Worm (Caenorhabditis elegans) whole organism, early embryonic: ENCODE measurements around the gene T01G5.8.

Experiments used
- B0310.2 ChIP-seq: sonication (generic microtip); optimal IDR thresholded peaks from 2 replicates; lab custom pipeline; 2016; ENCODE audit warnings: mild to moderate bottlenecking, missing genetic modification characterization, missing compliant biosample characterization
- F13C5.2 ChIP-seq: sonication (generic microtip); optimal IDR thresholded peaks from 2 replicates; lab custom pipeline; 2017; ENCODE audit warnings: mild to moderate bottlenecking, missing genetic modification characterization, inconsistent platforms, missing compliant biosample characterization
- aly-1 ChIP-seq: sonication (generic microtip); optimal IDR thresholded peaks from 2 replicates; lab custom pipeline; 2016; ENCODE audit warnings: missing genetic modification characterization, missing compliant biosample characterization
- ama-1 ChIP-seq: fragments of 150-350 bp; optimal IDR thresholded peaks from 2 replicates; lab custom pipeline; 2014
- ceh-13 ChIP-seq: fragments of 200-800 bp; sonication (Bioruptor generic); optimal IDR thresholded peaks from 2 replicates; lab custom pipeline; 2018; ENCODE audit warnings: mild to moderate bottlenecking, missing genetic modification characterization, missing compliant biosample characterization
- ceh-36 ChIP-seq: sonication (generic microtip); optimal IDR thresholded peaks from 2 replicates; lab custom pipeline; 2016; ENCODE audit warnings: missing genetic modification characterization, inconsistent platforms, missing compliant biosample characterization
- ets-7 ChIP-seq: sonication (generic microtip); optimal IDR thresholded peaks from 2 replicates; lab custom pipeline; 2016; ENCODE audit warnings: missing genotype, missing genetic modification characterization, missing compliant biosample characterization
- flt-1 ChIP-seq: fragments of 200-800 bp; sonication (Bioruptor generic); IDR thresholded peaks from 2 replicates; pipeline ENCODE4 v1.3.6; 2022; ENCODE audit warnings: missing genetic modification characterization, missing compliant biosample characterization
- hmbx-1 ChIP-seq: sonication (generic microtip); optimal IDR thresholded peaks from 2 replicates; lab custom pipeline; 2016; ENCODE audit warnings: mild to moderate bottlenecking, missing genetic modification characterization, missing compliant biosample characterization
- hmg-4 ChIP-seq: fragments of 200-800 bp; sonication (Bioruptor generic); optimal IDR thresholded peaks from 2 replicates; lab custom pipeline; 2018; ENCODE audit warnings: mild to moderate bottlenecking, missing genetic modification characterization, missing compliant biosample characterization
- hnd-1 ChIP-seq: sonication (generic microtip); optimal IDR thresholded peaks from 2 replicates; lab custom pipeline; 2016; ENCODE audit warnings: missing genetic modification characterization, missing compliant biosample characterization
- pes-1 ChIP-seq: fragments of 200-800 bp; sonication (Bioruptor generic); IDR thresholded peaks from 2 replicates; pipeline ENCODE4 v1.3.6; 2022; ENCODE audit warnings: missing genetic modification reagents, missing genetic modification characterization, missing compliant biosample characterization
- scrt-1 ChIP-seq: fragments of 200-800 bp; sonication (Bioruptor generic); IDR thresholded peaks from 2 replicates; pipeline ENCODE4 v1.3.6; 2022; ENCODE audit warnings: missing genetic modification characterization, missing compliant biosample characterization
- sea-1 ChIP-seq: fragments of 200-800 bp; sonication (Bioruptor generic); conservative IDR thresholded peaks from 2 replicates; pipeline ENCODE4 v1.3.6; 2022; ENCODE audit warnings: missing genetic modification characterization, missing compliant biosample characterization
- tbx-11 ChIP-seq: fragments of 200-800 bp; sonication (Bioruptor generic); IDR thresholded peaks from 2 replicates; pipeline ENCODE4 v1.3.6; 2022; ENCODE audit warnings: missing genetic modification characterization, missing compliant biosample characterization
- tbx-37 ChIP-seq: fragments of 200-800 bp; sonication (Bioruptor generic); conservative IDR thresholded peaks from 2 replicates; pipeline ENCODE4 v1.3.6; 2022; ENCODE audit warnings: missing genetic modification reagents, missing genetic modification characterization, missing compliant biosample characterization
- tra-4 ChIP-seq: sonication (generic microtip); optimal IDR thresholded peaks from 2 replicates; lab custom pipeline; 2017; ENCODE audit warnings: missing genetic modification characterization, missing compliant biosample characterization

T01G5.8 gene

DNA sequence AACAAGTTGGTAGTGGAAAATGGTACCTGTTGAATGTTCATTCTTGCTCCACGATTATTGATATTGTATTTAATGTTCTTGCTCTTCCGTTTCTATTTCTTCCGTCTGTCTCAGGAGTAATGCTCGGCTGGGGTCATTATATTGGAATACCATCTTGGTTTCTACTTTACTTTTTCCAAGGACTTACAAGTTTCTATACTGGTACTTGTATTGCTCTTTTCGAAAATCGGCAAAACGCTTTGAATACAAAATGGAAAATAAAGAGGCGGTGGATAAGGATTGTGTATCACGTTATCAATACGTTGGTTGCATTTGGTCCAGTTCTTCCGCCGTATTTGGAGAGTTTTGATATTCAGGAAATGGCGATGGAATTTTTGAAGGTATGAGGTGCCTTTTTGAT, 35.9 kb downstream of the T01G5.8 start:
- TF ChIP-seq ceh-13 (no peak), hnd-1 (no peak), ets-7 (tag; lab: Kevin White, UChicago) (no peak), ceh-36 (no peak), hmg-4 (GFP tag; lab: Kevin White, UChicago) (no peak), sea-1 (GFP tag; lab: Robert Waterston, UW) (no peak), pes-1 (GFP tag; lab: Robert Waterston, UW) (no peak), aly-1 (tag; lab: Kevin White, UChicago) (no peak), tra-4 (no peak), hmbx-1 (tag; lab: Kevin White, UChicago) (no peak), flt-1 (no peak), tbx-37 (GFP tag; lab: Robert Waterston, UW) (no peak), B0310.2 (no peak), tbx-11 (GFP tag; lab: Robert Waterston, UW) (no peak), F13C5.2 (no peak), scrt-1 (GFP tag; lab: Robert Waterston, UW) (no peak), ama-1 (lab: Kevin White, UChicago) (no peak)

DNA sequence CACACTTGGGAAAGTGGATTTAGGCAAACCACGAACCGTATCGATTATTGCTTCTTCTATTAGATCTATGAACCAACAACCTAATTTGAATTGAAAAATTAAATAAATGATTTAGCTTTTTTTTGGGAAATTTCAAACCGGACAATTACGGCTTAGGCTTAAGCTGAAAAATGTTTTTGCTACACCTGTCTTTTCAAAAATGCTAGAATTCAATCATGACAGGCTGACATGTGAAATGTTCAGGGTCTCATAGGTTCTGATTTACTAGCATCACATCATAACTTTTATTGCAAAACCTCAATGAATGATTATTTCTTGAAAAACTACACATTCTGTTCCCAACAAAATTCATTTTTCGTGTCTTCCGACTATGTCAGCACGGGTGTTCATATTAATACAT, 37.2 kb downstream of the T01G5.8 start, which contains the start of gene srh-55:
Gene srh-55, plus strand, starts transcription at position 301 of the 400 bp plus-strand sequence.
- TF ChIP-seq tbx-11 (GFP tag; lab: Robert Waterston, UW): no peak
- TF ChIP-seq sea-1 (GFP tag; lab: Robert Waterston, UW): no peak
- no peak for TF ChIP-seq pes-1 (GFP tag; lab: Robert Waterston, UW)
- no peak for TF ChIP-seq hnd-1
- TF ChIP-seq scrt-1 (GFP tag; lab: Robert Waterston, UW): no peak
- no peak for TF ChIP-seq flt-1
- no peak for TF ChIP-seq hmg-4 (GFP tag; lab: Kevin White, UChicago)
- TF ChIP-seq ceh-13: no peak
- no peak for TF ChIP-seq tra-4
- no peak for TF ChIP-seq ceh-36
- no peak for TF ChIP-seq tbx-37 (GFP tag; lab: Robert Waterston, UW)
- no peak for TF ChIP-seq aly-1 (tag; lab: Kevin White, UChicago)
- no peak for TF ChIP-seq ama-1 (lab: Kevin White, UChicago)
- TF ChIP-seq hmbx-1 (tag; lab: Kevin White, UChicago): no peak
- TF ChIP-seq ets-7 (tag; lab: Kevin White, UChicago): no peak
- TF ChIP-seq F13C5.2: no peak
- TF ChIP-seq B0310.2: no peak

DNA sequence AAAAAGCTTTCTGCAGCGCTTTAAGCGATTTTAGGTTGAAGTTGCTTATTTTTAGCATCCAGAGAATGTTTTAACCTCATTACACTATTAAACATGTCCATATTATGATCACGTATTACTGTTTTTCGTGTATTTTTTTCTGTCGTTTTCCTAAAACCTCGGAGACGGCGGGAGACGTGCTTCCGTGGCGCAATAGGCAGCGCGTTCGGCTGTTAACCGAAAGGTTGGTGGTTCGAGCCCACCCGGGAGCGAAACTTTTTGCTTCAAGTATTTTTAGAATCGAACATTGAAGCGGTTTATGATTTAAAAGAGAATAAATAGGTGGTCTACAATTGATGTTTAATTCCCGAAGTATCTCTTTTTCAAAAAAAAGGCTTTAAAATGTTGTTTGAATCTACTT, 40.4 kb downstream of the T01G5.8 start:
- TF ChIP-seq B0310.2 (no peak), hnd-1 (no peak), ceh-36 (no peak), F13C5.2 (no peak), ama-1 (lab: Kevin White, UChicago) (no peak), tra-4 (no peak), hmg-4 (GFP tag; lab: Kevin White, UChicago) (no peak), scrt-1 (GFP tag; lab: Robert Waterston, UW) (no peak), hmbx-1 (tag; lab: Kevin White, UChicago) (no peak), sea-1 (GFP tag; lab: Robert Waterston, UW) (no peak), ceh-13 (no peak), ets-7 (tag; lab: Kevin White, UChicago) (no peak), tbx-11 (GFP tag; lab: Robert Waterston, UW) (no peak), pes-1 (GFP tag; lab: Robert Waterston, UW) (no peak), flt-1 (no peak), aly-1 (tag; lab: Kevin White, UChicago) (no peak), tbx-37 (GFP tag; lab: Robert Waterston, UW) (no peak)

DNA sequence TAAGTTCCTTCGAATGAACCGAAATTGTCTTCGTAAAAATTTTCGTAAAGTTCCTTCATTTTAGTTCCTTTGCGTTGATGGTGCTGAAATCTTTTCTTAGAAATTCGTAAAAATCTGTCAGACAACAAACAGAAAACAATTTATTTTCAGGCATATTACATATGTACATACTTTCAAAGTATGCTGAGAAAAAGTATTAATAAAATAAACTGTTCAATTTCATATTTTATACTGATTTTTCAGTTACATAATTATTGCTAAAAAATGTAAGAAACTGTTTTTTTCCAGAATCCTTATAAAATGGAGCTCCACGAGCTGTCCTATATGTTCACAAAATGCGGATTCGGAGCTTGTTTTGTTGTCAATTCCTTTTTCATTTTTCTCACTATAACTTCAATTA, 42.6 kb downstream of the T01G5.8 start, which contains the start of gene str-45:
Gene str-45, plus strand, starts transcription at position 301 of the 400 bp plus-strand sequence.
- TF ChIP-seq hmbx-1 (tag; lab: Kevin White, UChicago): no peak
- TF ChIP-seq ceh-13: no peak
- TF ChIP-seq F13C5.2: no peak
- no peak for TF ChIP-seq tbx-37 (GFP tag; lab: Robert Waterston, UW)
- TF ChIP-seq ama-1 (lab: Kevin White, UChicago): no peak
- TF ChIP-seq ets-7 (tag; lab: Kevin White, UChicago): no peak
- TF ChIP-seq hnd-1: no peak
- TF ChIP-seq ceh-36: no peak
- no peak for TF ChIP-seq pes-1 (GFP tag; lab: Robert Waterston, UW)
- no peak for TF ChIP-seq aly-1 (tag; lab: Kevin White, UChicago)
- no peak for TF ChIP-seq hmg-4 (GFP tag; lab: Kevin White, UChicago)
- no peak for TF ChIP-seq flt-1
- no peak for TF ChIP-seq B0310.2
- no peak for TF ChIP-seq tra-4
- TF ChIP-seq sea-1 (GFP tag; lab: Robert Waterston, UW): no peak

- no peak for TF ChIP-seq tbx-11 (GFP tag; lab: Robert Waterston, UW)
- no peak for TF ChIP-seq pes-1 (GFP tag; lab: Robert Waterston, UW)
- no peak for TF ChIP-seq tbx-37 (GFP tag; lab: Robert Waterston, UW)
- no peak for TF ChIP-seq hmg-4 (GFP tag; lab: Kevin White, UChicago)
- TF ChIP-seq ceh-13: no peak
- TF ChIP-seq hnd-1: no peak
- no peak for TF ChIP-seq ama-1 (lab: Kevin White, UChicago)
- no peak for TF ChIP-seq tra-4
- TF ChIP-seq hmbx-1 (tag; lab: Kevin White, UChicago): no peak
- no peak for TF ChIP-seq B0310.2
- no peak for TF ChIP-seq ets-7 (tag; lab: Kevin White, UChicago)
- TF ChIP-seq flt-1: no peak
- no peak for TF ChIP-seq sea-1 (GFP tag; lab: Robert Waterston, UW)
- no peak for TF ChIP-seq aly-1 (tag; lab: Kevin White, UChicago)
- no peak for TF ChIP-seq ceh-36
- no peak for TF ChIP-seq scrt-1 (GFP tag; lab: Robert Waterston, UW)
- no peak for TF ChIP-seq F13C5.2
These were observed 46.6 kb downstream of the T01G5.8 start, which contains the start of gene srz-11 for ce11 chrV:15162697-15163096. srz-11 (plus strand) TSS chrV:15163082.
